Worm (Caenorhabditis elegans): ENCODE results near the gene oct-2.

The oct-2 gene

ce11 chrX:11346155-11346554, at the start of gene oct-2:
TSS of gene oct-2 (plus strand) at chrX:11346455.
- TF ChIP-seq mep-1 (tag; optimal IDR thresholded peaks at IDR 0.05) (no peak), bed-3 (GFP tag; optimal IDR thresholded peaks at IDR 0.05) (no peak), snpc-4 (tag; optimal IDR thresholded peaks at IDR 0.05) (no peak), sem-2 (GFP tag; optimal IDR thresholded peaks at IDR 0.05) (no peak), mab-5 (tag; optimal IDR thresholded peaks at IDR 0.05) (no peak), ztf-11 (tag; optimal IDR thresholded peaks at IDR 0.05) (no peak), blmp-1 (tag; optimal IDR thresholded peaks at IDR 0.05) (no peak), pha-4 (tag; optimal IDR thresholded peaks at IDR 0.05) (no peak), elt-3 (tag; optimal IDR thresholded peaks at IDR 0.05) (no peak), lin-32 (GFP tag; optimal IDR thresholded peaks at IDR 0.05) (no peak), cnd-1 (tag; optimal IDR thresholded peaks at IDR 0.05) (no peak), zip-8 (tag; optimal IDR thresholded peaks at IDR 0.05) (no peak), nhr-28 (tag; optimal IDR thresholded peaks at IDR 0.05) (no peak), unc-39 (tag; optimal IDR thresholded peaks at IDR 0.05) (no peak), M03D4.4 (tag; optimal IDR thresholded peaks at IDR 0.05) (no peak), ceh-43 (GFP tag; optimal IDR thresholded peaks at IDR 0.05) (no peak), ces-1 (GFP tag; optimal IDR thresholded peaks at IDR 0.05) (no peak), ham-2 (GFP tag; optimal IDR thresholded peaks at IDR 0.05) (no peak)

- TF ChIP-seq cnd-1 (tag; optimal IDR thresholded peaks at IDR 0.05) (peak; percentile 26), mls-2 (tag; optimal IDR thresholded peaks at IDR 0.05) (peak; percentile 39), zip-8 (tag; optimal IDR thresholded peaks at IDR 0.05) (no peak), nhr-12 (tag; optimal IDR thresholded peaks at IDR 0.05) (no peak), nhr-2 (tag; optimal IDR thresholded peaks at IDR 0.05) (peak; percentile 78), ztf-11 (tag; optimal IDR thresholded peaks at IDR 0.05) (peak; percentile 10), ceh-39 (tag; optimal IDR thresholded peaks at IDR 0.05) (peak; percentile 48), ces-1 (GFP tag; optimal IDR thresholded peaks at IDR 0.05) (no peak), mep-1 (tag; optimal IDR thresholded peaks at IDR 0.05) (peak; percentile 12)
These were observed 49.4 kb upstream of the oct-2 start, which contains the start of gene inx-2 for ce11 chrX:11296683-11297365. TSS of gene inx-2 (minus strand) at chrX:11296733.

- TF ChIP-seq unc-120 (tag; optimal IDR thresholded peaks at IDR 0.05; ENCODE audit: poor library complexity, severe bottlenecking): peak; percentile 15
- TF ChIP-seq nhr-237 (tag; optimal IDR thresholded peaks at IDR 0.05): no peak
- TF ChIP-seq nhr-76 (tag; optimal IDR thresholded peaks at IDR 0.05): no peak
- peak; percentile 48 for TF ChIP-seq lsy-2 (tag; optimal IDR thresholded peaks at IDR 0.05)
- TF ChIP-seq snpc-4 (tag; optimal IDR thresholded peaks at IDR 0.05): no peak
- no peak for TF ChIP-seq zip-8 (tag; optimal IDR thresholded peaks at IDR 0.05)
- TF ChIP-seq flh-1 (GFP tag; optimal IDR thresholded peaks at IDR 0.05): no peak
- TF ChIP-seq elt-3 (tag; optimal IDR thresholded peaks at IDR 0.05): no peak
- TF ChIP-seq elt-1 (tag; optimal IDR thresholded peaks at IDR 0.05; ENCODE audit: borderline replicate concordance, insufficient read depth): no peak
- peak; percentile 29 for TF ChIP-seq cnd-1 (tag; optimal IDR thresholded peaks at IDR 0.05)
- TF ChIP-seq drap-1 (GFP tag; optimal IDR thresholded peaks at IDR 0.05): peak; percentile 56
- TF ChIP-seq unc-62 (GFP tag; optimal IDR thresholded peaks at IDR 0.05): peak; percentile 13
- TF ChIP-seq bed-3 (GFP tag; optimal IDR thresholded peaks at IDR 0.05): no peak
- no peak for TF ChIP-seq sem-2 (GFP tag; optimal IDR thresholded peaks at IDR 0.05)
- no peak for TF ChIP-seq nhr-12 (tag; optimal IDR thresholded peaks at IDR 0.05)
- peak; percentile 48 for TF ChIP-seq mls-2 (tag; optimal IDR thresholded peaks at IDR 0.05)
- TF ChIP-seq unc-39 (tag; optimal IDR thresholded peaks at IDR 0.05): peak; percentile 15
- TF ChIP-seq pha-4 (tag; optimal IDR thresholded peaks at IDR 0.05): peak; percentile 52
- TF ChIP-seq mep-1 (tag; optimal IDR thresholded peaks at IDR 0.05): peak; percentile 35
- TF ChIP-seq sptf-1 (tag; optimal IDR thresholded peaks at IDR 0.05): peak; percentile 66
- TF ChIP-seq nhr-2 (tag; optimal IDR thresholded peaks at IDR 0.05): no peak
- TF ChIP-seq M03D4.4 (tag; optimal IDR thresholded peaks at IDR 0.05): peak; percentile 72
- no peak for TF ChIP-seq lin-32 (GFP tag; optimal IDR thresholded peaks at IDR 0.05)
- TF ChIP-seq nhr-28 (tag; optimal IDR thresholded peaks at IDR 0.05): no peak
- TF ChIP-seq blmp-1 (tag; optimal IDR thresholded peaks at IDR 0.05): no peak
- no peak for TF ChIP-seq lin-13 (tag; optimal IDR thresholded peaks at IDR 0.05)
- no peak for TF ChIP-seq ceh-83 (GFP tag; optimal IDR thresholded peaks at IDR 0.05)
- TF ChIP-seq ztf-11 (tag; optimal IDR thresholded peaks at IDR 0.05): peak; percentile 49
- peak; percentile 46 for TF ChIP-seq ces-1 (GFP tag; optimal IDR thresholded peaks at IDR 0.05)
- TF ChIP-seq ceh-39 (tag; optimal IDR thresholded peaks at IDR 0.05): no peak
- TF ChIP-seq hlh-1 (tag; optimal IDR thresholded peaks at IDR 0.05): peak; percentile 73
- TF ChIP-seq ham-2 (GFP tag; optimal IDR thresholded peaks at IDR 0.05): no peak
- no peak for TF ChIP-seq tbx-8 (GFP tag; optimal IDR thresholded peaks at IDR 0.05)
- no peak for TF ChIP-seq ceh-43 (GFP tag; optimal IDR thresholded peaks at IDR 0.05)
- no peak for TF ChIP-seq mab-5 (tag; optimal IDR thresholded peaks at IDR 0.05)
These were observed 46.5 kb upstream of the oct-2 start, which contains the start of the genes snrp-40.1 and F08G12.3 for ce11 chrX:11299642-11300307. TSS of gene snrp-40.1 (minus strand) at chrX:11299784. TSS of gene F08G12.3 (plus strand) at chrX:11300257.
